Worm (Caenorhabditis elegans) whole organism, early embryonic: Measurements from ENCODE around the gene let-754.

ENCODE experiments used
- F13C5.2 ChIP-seq: sonication (generic microtip); optimal IDR thresholded peaks from 2 replicates; lab custom pipeline; 2017; ENCODE audit warnings: mild to moderate bottlenecking, missing genetic modification characterization, inconsistent platforms, missing compliant biosample characterization
- ama-1 ChIP-seq: fragments of 150-350 bp; optimal IDR thresholded peaks from 2 replicates; lab custom pipeline; 2014
- ceh-13 ChIP-seq: fragments of 200-800 bp; sonication (Bioruptor generic); optimal IDR thresholded peaks from 2 replicates; lab custom pipeline; 2018; ENCODE audit warnings: mild to moderate bottlenecking, missing genetic modification characterization, missing compliant biosample characterization
- ets-7 ChIP-seq: sonication (generic microtip); optimal IDR thresholded peaks from 2 replicates; lab custom pipeline; 2016; ENCODE audit warnings: missing genotype, missing genetic modification characterization, missing compliant biosample characterization
- hmbx-1 ChIP-seq: sonication (generic microtip); optimal IDR thresholded peaks from 2 replicates; lab custom pipeline; 2016; ENCODE audit warnings: mild to moderate bottlenecking, missing genetic modification characterization, missing compliant biosample characterization
- hmg-4 ChIP-seq: fragments of 200-800 bp; sonication (Bioruptor generic); optimal IDR thresholded peaks from 2 replicates; lab custom pipeline; 2018; ENCODE audit warnings: mild to moderate bottlenecking, missing genetic modification characterization, missing compliant biosample characterization

DNA sequence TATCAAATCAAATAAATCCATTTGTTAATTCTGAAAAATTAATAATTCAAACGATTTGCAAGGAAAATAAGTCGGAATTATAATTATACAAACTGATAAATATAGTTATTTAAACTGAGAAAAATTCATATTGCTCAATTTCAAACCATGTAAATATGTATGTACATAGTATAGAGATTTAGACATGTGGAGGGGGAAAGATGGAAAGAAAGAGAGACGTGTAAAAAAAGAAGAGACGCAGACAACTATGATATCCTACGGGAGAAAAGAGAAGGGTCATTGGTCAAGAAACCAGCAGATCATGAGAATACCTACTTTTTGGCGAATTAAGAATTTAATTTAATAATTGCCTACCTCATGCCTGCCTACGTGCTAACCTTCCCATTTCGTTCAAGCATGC, 5.0 kb upstream of the let-754 start, which contains the start of gene C29E4.11:
- no peak for TF ChIP-seq hmbx-1 (tag; lab: Kevin White, UChicago)
- TF ChIP-seq ets-7 (tag; lab: Kevin White, UChicago): no peak
- no peak for TF ChIP-seq F13C5.2 (tag; lab: Kevin White, UChicago)
- TF ChIP-seq ceh-13 (GFP tag; lab: Kevin White, UChicago): no peak
- TF ChIP-seq ama-1 (lab: Kevin White, UChicago): no peak
- TF ChIP-seq hmg-4 (GFP tag; lab: Kevin White, UChicago): no peak
